Fruit fly (Drosophila melanogaster): Measurements from ENCODE around the gene Dd.

Dd gene

DNA sequence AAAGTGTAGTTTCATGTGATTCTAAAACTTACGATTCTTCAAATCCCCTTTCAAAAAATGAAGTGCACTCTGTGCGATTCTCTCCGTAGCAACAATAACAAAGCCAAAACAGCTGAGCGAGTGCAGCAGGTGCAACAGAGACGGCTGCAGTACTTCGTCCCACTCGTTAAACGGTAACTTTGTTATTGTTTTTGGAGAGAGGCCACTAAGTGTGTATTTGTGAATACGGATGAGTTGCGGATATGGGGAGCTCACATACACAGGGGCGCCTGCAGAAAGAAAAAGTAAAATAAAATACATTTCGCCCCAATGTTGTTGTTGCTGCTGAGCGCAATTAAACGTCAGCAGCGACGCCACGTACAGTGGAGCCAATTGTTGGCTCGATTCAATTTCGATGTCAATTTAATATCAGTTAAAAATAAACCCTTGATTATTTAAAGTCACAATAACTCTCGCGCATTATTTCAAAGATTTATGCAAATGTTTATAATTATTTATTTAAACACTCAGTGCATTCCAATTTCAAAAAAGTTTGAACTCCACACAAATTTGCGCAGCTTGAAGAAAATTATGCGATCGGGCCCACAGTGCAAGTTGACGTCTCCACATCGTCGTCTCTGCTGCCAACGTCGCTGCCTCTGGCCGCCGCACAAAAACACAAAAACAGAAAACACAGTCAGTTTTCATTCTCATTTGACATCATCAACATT, 43.7 kb upstream of the Dd start (continued):
- TF ChIP-seq unpg (GFP tag; optimal IDR thresholded peaks at IDR 0.05) (peak; percentile 98), cas (GFP tag; IDR thresholded peaks at IDR 0.05) (peak; percentile 90), shn (GFP tag; optimal IDR thresholded peaks at IDR 0.05) (peak; percentile 93), CG11695 (GFP tag; IDR thresholded peaks at IDR 0.05) (peak; percentile 98), lab (GFP tag; optimal IDR thresholded peaks at IDR 0.05) (peak; percentile 99), Stat92E (GFP tag; optimal IDR thresholded peaks at IDR 0.05) (peak in 1 of 3 experiments; percentile 78), sisA (GFP tag; IDR thresholded peaks at IDR 0.05) (peak; percentile 96), grn (GFP tag; optimal IDR thresholded peaks at IDR 0.05) (peak; percentile 62), Eip74EF (GFP tag; optimal IDR thresholded peaks at IDR 0.05) (peak in 1 of 2 experiments; percentile 97), amos (GFP tag; IDR thresholded peaks at IDR 0.05; ENCODE audit: partially characterized antibody) (no peak), CG10274 (GFP tag; optimal IDR thresholded peaks at IDR 0.05) (peak; percentile 93), CG3281 (GFP tag; optimal IDR thresholded peaks at IDR 0.05) (peak; percentile 99), E2f1 (GFP tag; IDR thresholded peaks at IDR 0.05) (peak; percentile 96), CG12219 (GFP tag; optimal IDR thresholded peaks at IDR 0.05) (peak; percentile 97), CG32767 (GFP tag; IDR thresholded peaks at IDR 0.05) (peak; percentile 95), CG3726 (GFP tag; IDR thresholded peaks at IDR 0.05) (peak; percentile 94), hth (optimal IDR thresholded peaks at IDR 0.05) (no peak), pnt (GFP tag; optimal IDR thresholded peaks at IDR 0.05) (peak; percentile 94), CG17612 (GFP tag; IDR thresholded peaks at IDR 0.05) (peak; percentile 90), Dek (tag; optimal IDR thresholded peaks at IDR 0.05) (peak; percentile 97), CG14050 (GFP tag; IDR thresholded peaks at IDR 0.05) (peak; percentile 94), Optix (GFP tag; IDR thresholded peaks at IDR 0.05) (peak; percentile 95), prd (optimal IDR thresholded peaks at IDR 0.05) (no peak), prd (GFP tag; IDR thresholded peaks at IDR 0.05) (peak; percentile 96), CG34224 (GFP tag; IDR thresholded peaks at IDR 0.05; ENCODE audit: partially characterized antibody) (no peak), tna (GFP tag; IDR thresholded peaks at IDR 0.05; ENCODE audit: partially characterized antibody) (no peak), CG7839 (tag; optimal IDR thresholded peaks at IDR 0.05) (peak; percentile 99), CG3407 (GFP tag; optimal IDR thresholded peaks at IDR 0.05) (peak; percentile 95), CoRest (tag; optimal IDR thresholded peaks at IDR 0.05) (peak; percentile 99), lola (GFP tag; optimal IDR thresholded peaks at IDR 0.05) (peak in 1 of 3 experiments; percentile 95), Dfd (GFP tag; optimal IDR thresholded peaks at IDR 0.05) (no peak), CG11247 (GFP tag; IDR thresholded peaks at IDR 0.05) (peak; percentile 94), Blimp-1 (GFP tag; optimal IDR thresholded peaks at IDR 0.05) (peak; percentile 96), fd64A (GFP tag; optimal IDR thresholded peaks at IDR 0.05) (peak; percentile 96), CG2889 (GFP tag; IDR thresholded peaks at IDR 0.05) (peak; percentile 92), Oaz (GFP tag; IDR thresholded peaks at IDR 0.05) (peak; percentile 97), usp (GFP tag; optimal IDR thresholded peaks at IDR 0.05) (no peak), pzg (GFP tag; optimal IDR thresholded peaks at IDR 0.05) (peak; percentile 18), CG1233 (GFP tag; optimal IDR thresholded peaks at IDR 0.05) (peak; percentile 97), ro (GFP tag; IDR thresholded peaks at IDR 0.05) (peak; percentile 80), dysf (GFP tag; IDR thresholded peaks at IDR 0.05) (peak; percentile 99), grau (tag; optimal IDR thresholded peaks at IDR 0.05) (peak; percentile 98), Hr51 (GFP tag; optimal IDR thresholded peaks at IDR 0.05) (peak; percentile 96 to 98), nau (GFP tag; optimal IDR thresholded peaks at IDR 0.05) (peak; percentile 96), CG4707 (GFP tag; optimal IDR thresholded peaks at IDR 0.05) (peak; percentile 99), wdn (GFP tag; IDR thresholded peaks at IDR 0.05) (peak; percentile 94), ash1 (GFP tag; optimal IDR thresholded peaks at IDR 0.05) (peak; percentile 49), inv (GFP tag; IDR thresholded peaks at IDR 0.05; ENCODE audit: partially characterized antibody) (0 out of 2 replicates have a peak, but pooled peaks have one; percentile 20)

All from whole organism, embryonic.